Fruit fly (Drosophila melanogaster) whole organism, embryonic: ENCODE results near the gene CG5863.

Experiments used
- ATbp ChIP-seq: fragments of 200-800 bp; sonication (Bioruptor generic); optimal IDR thresholded peaks from 2 replicates; lab custom pipeline; 2017; ENCODE audit warnings: missing biosample characterization, mild to moderate bottlenecking, missing genetic modification characterization, missing genetic modification reagents
- Bgb ChIP-seq: fragments of 200-800 bp; sonication (Bioruptor generic); IDR thresholded peaks from 2 replicates; pipeline ENCODE4 v1.3.6; 2022; ENCODE audit warnings: missing biosample characterization, missing genetic modification characterization; ENCODE audit not compliant: partially characterized antibody
- CG1024 ChIP-seq: fragments of 200-800 bp; sonication (Bioruptor generic); IDR thresholded peaks from 2 replicates; pipeline ENCODE4 v1.3.6; 2022; ENCODE audit warnings: missing biosample characterization, missing genetic modification characterization
- CG11093 ChIP-seq: fragments of 200-800 bp; sonication (Bioruptor generic); IDR thresholded peaks from 3 replicates; pipeline ENCODE4 v1.3.6; 2022; ENCODE audit warnings: missing biosample characterization, missing genetic modification characterization
- CG13123 ChIP-seq: fragments of 200-800 bp; sonication (Bioruptor generic); optimal IDR thresholded peaks from 2 replicates; lab custom pipeline; 2016; ENCODE audit warnings: missing biosample characterization, missing genetic modification characterization
- CG13296 ChIP-seq: fragments of 200-800 bp; sonication (Bioruptor generic); optimal IDR thresholded peaks from 3 replicates; lab custom pipeline; 2018; ENCODE audit warnings: missing biosample characterization, mild to moderate bottlenecking, missing genetic modification characterization
- CG13894 ChIP-seq: fragments of 200-800 bp; sonication (Bioruptor generic); optimal IDR thresholded peaks from 3 replicates; lab custom pipeline; 2018; ENCODE audit warnings: missing biosample characterization, mild to moderate bottlenecking, missing genetic modification characterization, moderate library complexity
- CG16863 ChIP-seq: fragments of 200-800 bp; sonication (Bioruptor generic); optimal IDR thresholded peaks from 3 replicates; lab custom pipeline; 2016; ENCODE audit warnings: missing biosample characterization, missing genetic modification characterization
- CG1792 ChIP-seq: fragments of 200-800 bp; sonication (Bioruptor generic); optimal IDR thresholded peaks from 2 replicates; lab custom pipeline; 2016; ENCODE audit warnings: missing biosample characterization, missing genetic modification characterization
- CG2120 ChIP-seq: fragments of 200-800 bp; sonication (Bioruptor generic); optimal IDR thresholded peaks from 3 replicates; lab custom pipeline; 2016; ENCODE audit warnings: missing biosample characterization, missing genetic modification characterization
- CG2678 ChIP-seq: fragments of 200-800 bp; sonication (Bioruptor generic); optimal IDR thresholded peaks from 3 replicates; lab custom pipeline; 2019; ENCODE audit warnings: missing biosample characterization, mild to moderate bottlenecking, missing genetic modification characterization, moderate library complexity
- CG2712 ChIP-seq: fragments of 200-800 bp; optimal IDR thresholded peaks from 3 replicates; lab custom pipeline; 2019; ENCODE audit warnings: missing biosample characterization, mild to moderate bottlenecking, missing genetic modification characterization, moderate library complexity
- CG31388 ChIP-seq: fragments of 200-800 bp; sonication (Bioruptor generic); optimal IDR thresholded peaks from 2 replicates; lab custom pipeline; 2016; ENCODE audit warnings: missing biosample characterization, missing genetic modification characterization
- CG3163 ChIP-seq: fragments of 200-800 bp; sonication (Bioruptor generic); optimal IDR thresholded peaks from 3 replicates; lab custom pipeline; 2016; ENCODE audit warnings: missing biosample characterization, missing genetic modification characterization
- CG3838 ChIP-seq: fragments of 200-800 bp; sonication (Bioruptor generic); optimal IDR thresholded peaks from 3 replicates; lab custom pipeline; 2016; ENCODE audit warnings: missing biosample characterization, missing genetic modification characterization
- CG4360 ChIP-seq: fragments of 200-800 bp; sonication (Bioruptor generic); IDR thresholded peaks from 2 replicates; pipeline ENCODE4 v1.3.6; 2022; ENCODE audit warnings: missing biosample characterization, missing genetic modification characterization
- CG6854 ChIP-seq: fragments of 200-800 bp; sonication (Bioruptor generic); optimal IDR thresholded peaks from 3 replicates; lab custom pipeline; 2017; ENCODE audit warnings: missing biosample characterization, mild to moderate bottlenecking, missing genetic modification characterization
- CG7556 ChIP-seq: fragments of 200-800 bp; sonication (Bioruptor generic); optimal IDR thresholded peaks from 2 replicates; lab custom pipeline; 2017; ENCODE audit warnings: missing biosample characterization, mild to moderate bottlenecking, missing genetic modification characterization
- CG7987 ChIP-seq: fragments of 200-800 bp; sonication (Bioruptor generic); optimal IDR thresholded peaks from 2 replicates; lab custom pipeline; 2018; ENCODE audit warnings: missing biosample characterization, mild to moderate bottlenecking, missing genetic modification characterization, moderate library complexity
- CG9797 ChIP-seq: fragments of 200-800 bp; sonication (Bioruptor generic); optimal IDR thresholded peaks from 3 replicates; lab custom pipeline; 2018; ENCODE audit warnings: missing biosample characterization, mild to moderate bottlenecking, missing genetic modification characterization
- E2f1 ChIP-seq: fragments of 200-800 bp; sonication (Bioruptor generic); IDR thresholded peaks from 2 replicates; pipeline ENCODE4 v1.3.6; 2022; ENCODE audit warnings: missing biosample characterization, missing genetic modification characterization
- Elba2 ChIP-seq: fragments of 200-800 bp; sonication (Bioruptor generic); optimal IDR thresholded peaks from 3 replicates; lab custom pipeline; 2016; ENCODE audit warnings: missing biosample characterization, missing genetic modification characterization
- Fer3 ChIP-seq: fragments of 200-800 bp; sonication (Bioruptor generic); optimal IDR thresholded peaks from 2 replicates; lab custom pipeline; 2018; ENCODE audit warnings: missing biosample characterization, mild to moderate bottlenecking, missing genetic modification characterization, moderate library complexity
- Hmr ChIP-seq: fragments of 200-800 bp; sonication (Bioruptor generic); optimal IDR thresholded peaks from 3 replicates; lab custom pipeline; 2017; ENCODE audit warnings: mild to moderate bottlenecking, missing biosample characterization, missing genetic modification reagents, missing genetic modification characterization
- Hmx ChIP-seq: fragments of 200-800 bp; sonication (Bioruptor generic); optimal IDR thresholded peaks from 2 replicates; lab custom pipeline; 2016; ENCODE audit warnings: missing biosample characterization, missing genetic modification characterization
- Lpt ChIP-seq: fragments of >200 bp; optimal IDR thresholded peaks from 2 replicates; lab custom pipeline; 2018; ENCODE audit warnings: missing biosample characterization, missing genetic modification characterization
- Max ChIP-seq: fragments of 200-800 bp; sonication (Bioruptor generic); optimal IDR thresholded peaks from 2 replicates; lab custom pipeline; 2016; ENCODE audit warnings: missing biosample characterization, mild to moderate bottlenecking, missing genetic modification characterization
- Oli ChIP-seq: fragments of 200-800 bp; sonication (Bioruptor generic); optimal IDR thresholded peaks from 2 replicates; lab custom pipeline; 2018; ENCODE audit warnings: missing biosample characterization, mild to moderate bottlenecking, missing genetic modification characterization, moderate library complexity
- Ptx1 ChIP-seq: fragments of 200-800 bp; sonication (Bioruptor generic); IDR thresholded peaks from 2 replicates; pipeline ENCODE4 v1.3.6; 2022; ENCODE audit warnings: missing biosample characterization, missing genetic modification characterization
- Rfx ChIP-seq: fragments of 200-800 bp; sonication (Bioruptor generic); IDR thresholded peaks from 2 replicates; pipeline ENCODE4 v1.3.6; 2022; ENCODE audit warnings: missing biosample characterization, missing genetic modification characterization
- Scr ChIP-seq: fragments of 200-800 bp; sonication (Bioruptor generic); IDR thresholded peaks from 2 replicates; pipeline ENCODE4 v1.3.6; 2022; ENCODE audit warnings: missing biosample characterization, missing genetic modification characterization; ENCODE audit not compliant: partially characterized antibody
- Side ChIP-seq: fragments of 200-800 bp; sonication (Bioruptor generic); optimal IDR thresholded peaks from 2 replicates; lab custom pipeline; 2016; ENCODE audit warnings: missing biosample characterization, missing genetic modification characterization
- Sox102F ChIP-seq: fragments of 200-800 bp; sonication (Bioruptor generic); optimal IDR thresholded peaks from 2 replicates; lab custom pipeline; 2018; ENCODE audit warnings: missing biosample characterization, mild to moderate bottlenecking, missing genetic modification characterization, moderate library complexity
- Spps ChIP-seq: fragments of 200-800 bp; sonication (Bioruptor generic); optimal IDR thresholded peaks from 2 replicates; lab custom pipeline; 2018; ENCODE audit warnings: missing biosample characterization, mild to moderate bottlenecking, missing genetic modification characterization
- abd-A ChIP-seq: fragments of 200-800 bp; sonication (Bioruptor generic); optimal IDR thresholded peaks from 3 replicates; lab custom pipeline; 2019; ENCODE audit warnings: missing biosample characterization, mild to moderate bottlenecking, missing genetic modification characterization, moderate library complexity
- amos ChIP-seq: fragments of 200-800 bp; sonication (Bioruptor generic); IDR thresholded peaks from 2 replicates; pipeline ENCODE4 v1.3.6; 2022; ENCODE audit warnings: missing biosample characterization, missing genetic modification characterization; ENCODE audit not compliant: partially characterized antibody
- dm ChIP-seq: fragments of 200-800 bp; sonication (Bioruptor generic); optimal IDR thresholded peaks from 3 replicates; lab custom pipeline; 2016; ENCODE audit warnings: missing biosample characterization, missing genetic modification characterization
- dmrt99B ChIP-seq: fragments of 200-800 bp; sonication (Bioruptor generic); optimal IDR thresholded peaks from 2 replicates; lab custom pipeline; 2018; ENCODE audit warnings: missing biosample characterization, mild to moderate bottlenecking, missing genetic modification characterization, moderate library complexity
- eve ChIP-seq, 2 experiments: fragments of >200 bp; optimal IDR thresholded peaks; 2 replicates each; lab custom pipeline; 2017; ENCODE audit warnings: missing biosample characterization in 2 of 2, missing genetic modification characterization in 2 of 2
- fd96Cb ChIP-seq: fragments of 200-800 bp; sonication (Bioruptor generic); optimal IDR thresholded peaks from 2 replicates; lab custom pipeline; 2018; ENCODE audit warnings: missing biosample characterization, mild to moderate bottlenecking, missing genetic modification characterization, moderate library complexity
- fu2 ChIP-seq: fragments of 200-800 bp; sonication (Bioruptor generic); optimal IDR thresholded peaks from 2 replicates; lab custom pipeline; 2016; ENCODE audit warnings: missing biosample characterization, missing genetic modification characterization
- gcm2 ChIP-seq: fragments of 200-800 bp; sonication (Bioruptor generic); optimal IDR thresholded peaks from 2 replicates; lab custom pipeline; 2016; ENCODE audit warnings: missing biosample characterization, missing genetic modification characterization
- gem ChIP-seq: fragments of 200-800 bp; sonication (Bioruptor generic); optimal IDR thresholded peaks from 2 replicates; lab custom pipeline; 2019; ENCODE audit warnings: missing biosample characterization, mild to moderate bottlenecking, missing genetic modification characterization, moderate library complexity
- ind ChIP-seq: fragments of 200-800 bp; sonication (Bioruptor generic); optimal IDR thresholded peaks from 3 replicates; lab custom pipeline; 2016; ENCODE audit warnings: missing biosample characterization, missing genetic modification characterization
- insv ChIP-seq, 2 experiments: fragments of 200-800 bp; sonication (Bioruptor generic); optimal IDR thresholded peaks; 3 replicates each; lab custom pipeline; 2016 to 2018; ENCODE audit warnings: missing biosample characterization in 2 of 2, missing genetic modification characterization in 2 of 2
- mam ChIP-seq: fragments of 200-800 bp; sonication (Bioruptor generic); optimal IDR thresholded peaks from 3 replicates; lab custom pipeline; 2016; ENCODE audit warnings: missing biosample characterization, missing genetic modification characterization
- pnt ChIP-seq: fragments of 200-800 bp; sonication (Bioruptor generic); optimal IDR thresholded peaks from 3 replicates; lab custom pipeline; 2016; ENCODE audit warnings: missing biosample characterization, missing genetic modification characterization
- ranshi ChIP-seq: fragments of 200-800 bp; sonication (Bioruptor generic); IDR thresholded peaks from 2 replicates; pipeline ENCODE4 v1.3.6; 2022; ENCODE audit warnings: missing biosample characterization, missing genetic modification characterization
- scrt ChIP-seq: fragments of 200-800 bp; sonication (Bioruptor generic); optimal IDR thresholded peaks from 2 replicates; lab custom pipeline; 2018; ENCODE audit warnings: missing biosample characterization, mild to moderate bottlenecking, missing genetic modification characterization, moderate library complexity
- wek ChIP-seq: fragments of 200-800 bp; sonication (Bioruptor generic); optimal IDR thresholded peaks from 3 replicates; lab custom pipeline; 2018; ENCODE audit warnings: missing biosample characterization, mild to moderate bottlenecking, missing genetic modification characterization, moderate library complexity
- z ChIP-seq: fragments of 200-800 bp; sonication (Bioruptor generic); IDR thresholded peaks from 3 replicates; pipeline ENCODE4 v1.3.6; 2022; ENCODE audit warnings: missing biosample characterization, missing genetic modification characterization
- zfh2 ChIP-seq: fragments of 200-800 bp; sonication (Bioruptor generic); optimal IDR thresholded peaks from 2 replicates; lab custom pipeline; 2016; ENCODE audit warnings: missing biosample characterization, missing genetic modification characterization

CG5863 gene

dm6 chr3R:17371094-17371493, 39.8 kb upstream of the CG5863 start (continued):
- TF ChIP-seq Hmr (GFP tag; lab: Kevin White, UChicago), result peak; percentile 62
- no peak for TF ChIP-seq insv (GFP tag; optimal IDR thresholded peaks at IDR 0.05; lab: Kevin White, UChicago)
- TF ChIP-seq amos (GFP tag; lab: Robert Waterston, UW), result no peak
- no peak; the same call in 1 of the 2 replicates for TF ChIP-seq ranshi (GFP tag; lab: Robert Waterston, UW)
- TF ChIP-seq dm (GFP tag; lab: Kevin White, UChicago), result no peak
- no peak for TF ChIP-seq gcm2 (GFP tag; lab: Kevin White, UChicago)
- TF ChIP-seq ind (GFP tag; lab: Kevin White, UChicago), result peak; percentile 11
- TF ChIP-seq pnt, result no peak
- TF ChIP-seq CG11093 (GFP tag; lab: Robert Waterston, UW), result no peak
- TF ChIP-seq Bgb (GFP tag; lab: Robert Waterston, UW), result no peak
- TF ChIP-seq abd-A, result peak; percentile 25
- peak; percentile 51 for TF ChIP-seq Ptx1
- peak; percentile 0 for TF ChIP-seq Oli (tag; lab: Kevin White, UChicago)
- no peak for TF ChIP-seq CG13123 (GFP tag; lab: Kevin White, UChicago)
- no peak for TF ChIP-seq CG7987
- TF ChIP-seq CG1024 (GFP tag; lab: Robert Waterston, UW), result no peak
- no peak for TF ChIP-seq CG6854 (GFP tag; lab: Kevin White, UChicago)
- peak; percentile 3 for TF ChIP-seq zfh2 (GFP tag; lab: Kevin White, UChicago)
- TF ChIP-seq Max (GFP tag; lab: Kevin White, UChicago), result no peak
- peak; percentile 41 for TF ChIP-seq CG2120 (GFP tag; lab: Kevin White, UChicago)
- TF ChIP-seq ATbp, result peak; percentile 7
- TF ChIP-seq CG9797 (GFP tag; lab: Kevin White, UChicago), result no peak
- TF ChIP-seq eve (GFP tag; optimal IDR thresholded peaks at IDR 0.05; lab: Kevin White, UChicago), result no peak
- TF ChIP-seq Elba2 (GFP tag; lab: Kevin White, UChicago), result no peak
- TF ChIP-seq scrt, result peak; percentile 10
- TF ChIP-seq gem (tag; lab: Kevin White, UChicago), result peak; percentile 44
- peak; percentile 45 for TF ChIP-seq Fer3 (tag; lab: Kevin White, UChicago)
- no peak for TF ChIP-seq CG3838
- TF ChIP-seq fu2, result no peak
- TF ChIP-seq fd96Cb (tag; lab: Kevin White, UChicago), result peak; percentile 8
- TF ChIP-seq Spps (tag; lab: Kevin White, UChicago), result no peak
- peak; percentile 52 for TF ChIP-seq CG7556 (GFP tag; lab: Kevin White, UChicago)
- TF ChIP-seq CG13296 (GFP tag; lab: Kevin White, UChicago), result peak; percentile 13
- no peak for TF ChIP-seq wek (GFP tag; lab: Kevin White, UChicago)
- TF ChIP-seq CG3163 (GFP tag; lab: Kevin White, UChicago), result no peak
- TF ChIP-seq CG4360, result no peak
- no peak for TF ChIP-seq Lpt (GFP tag; lab: Kevin White, UChicago)
- no peak for TF ChIP-seq mam (GFP tag; lab: Kevin White, UChicago)
- no peak for TF ChIP-seq CG31388 (GFP tag; lab: Kevin White, UChicago)
- TF ChIP-seq Side (GFP tag; lab: Kevin White, UChicago), result no peak
- TF ChIP-seq CG2678, result peak; percentile 57
- peak; percentile 62 for TF ChIP-seq Rfx (GFP tag; lab: Robert Waterston, UW)
- no peak for TF ChIP-seq Hmx (GFP tag; lab: Kevin White, UChicago)
- TF ChIP-seq CG16863 (GFP tag; lab: Kevin White, UChicago), result no peak
- TF ChIP-seq dmrt99B (tag; lab: Kevin White, UChicago), result peak; percentile 49
- TF ChIP-seq Scr, result no peak
- TF ChIP-seq E2f1 (GFP tag; lab: Robert Waterston, UW), result peak; percentile 26; the same call in 1 of the 2 replicates
- no peak for TF ChIP-seq CG2712 (tag; lab: Kevin White, UChicago)
- TF ChIP-seq Sox102F, result peak; percentile 19
- no peak for TF ChIP-seq CG1792 (GFP tag; lab: Kevin White, UChicago)
- TF ChIP-seq z (GFP tag; lab: Robert Waterston, UW), result no peak
- peak; percentile 30 for TF ChIP-seq CG13894 (tag; lab: Kevin White, UChicago)
